Fruit fly (Drosophila melanogaster) whole organism, wandering third instar larva: ENCODE data around the gene CG14535.

Experiments used
- Dfd ChIP-seq: fragments of >200 bp; optimal IDR thresholded peaks from 2 replicates; lab custom pipeline; 2017; ENCODE audit warnings: missing biosample characterization, missing genetic modification characterization
- Myc ChIP-seq: fragments of >200 bp; optimal IDR thresholded peaks from 2 replicates; lab custom pipeline; 2017
- psq ChIP-seq: fragments of 200-800 bp; sonication (Bioruptor generic); optimal IDR thresholded peaks from 3 replicates; lab custom pipeline; 2017; ENCODE audit warnings: missing biosample characterization, mild to moderate bottlenecking, missing genetic modification characterization, moderate library complexity
- usp ChIP-seq: fragments of >200 bp; optimal IDR thresholded peaks from 2 replicates; lab custom pipeline; 2017; ENCODE audit warnings: missing biosample characterization, missing genetic modification characterization

DNA sequence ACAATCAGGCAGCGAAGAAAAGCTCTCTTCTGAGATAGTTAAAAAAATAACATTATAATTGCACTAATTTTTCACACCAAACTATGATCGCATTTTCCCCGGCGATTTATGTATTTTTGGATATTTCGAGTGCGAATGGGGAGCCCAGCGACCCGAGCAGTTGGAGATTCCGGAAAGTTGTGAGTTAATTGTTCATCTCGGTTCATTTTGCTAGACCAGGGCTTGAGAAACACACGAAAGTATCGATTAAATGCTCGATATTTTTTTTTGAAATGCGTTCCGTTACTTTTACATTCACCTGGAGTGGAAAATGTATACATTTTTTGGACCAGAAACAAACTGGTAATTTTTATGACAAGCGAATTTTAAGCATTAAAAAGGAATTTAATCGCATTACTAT, 44.8 kb downstream of the CG14535 start, which contains the start of gene Cdc14:
- TF ChIP-seq psq (GFP tag; lab: Kevin White, UChicago): no peak
- no peak for TF ChIP-seq Myc (lab: Kevin White, UChicago)
- TF ChIP-seq usp (GFP tag; lab: Kevin White, UChicago): no peak
- TF ChIP-seq Dfd (GFP tag; lab: Kevin White, UChicago): no peak
